Fruit fly (Drosophila melanogaster) whole organism, prepupa: ENCODE data around the gene cnir.

Source experiments
- Blimp-1 ChIP-seq: fragments of 200-800 bp; sonication (Bioruptor generic); optimal IDR thresholded peaks from 3 replicates; lab custom pipeline; 2017; ENCODE audit warnings: missing biosample characterization, missing genetic modification characterization, mild to moderate bottlenecking, moderate library complexity, missing genetic modification reagents
- CG10631 ChIP-seq: fragments of 200-800 bp; sonication (Bioruptor generic); optimal IDR thresholded peaks from 2 replicates; lab custom pipeline; 2016; ENCODE audit warnings: missing biosample characterization, missing genetic modification characterization
- CG10669 ChIP-seq: fragments of 200-800 bp; sonication (Bioruptor generic); optimal IDR thresholded peaks from 3 replicates; lab custom pipeline; 2018; ENCODE audit warnings: missing biosample characterization, mild to moderate bottlenecking, missing genetic modification characterization, moderate library complexity
- CG11294 ChIP-seq: fragments of 200-800 bp; sonication (Bioruptor generic); IDR thresholded peaks from 2 replicates; pipeline ENCODE4 v1.3.6; 2022; ENCODE audit warnings: missing biosample characterization, missing genetic modification characterization
- CG11762 ChIP-seq: fragments of 200-800 bp; sonication (Bioruptor generic); optimal IDR thresholded peaks from 3 replicates; lab custom pipeline; 2016; ENCODE audit warnings: missing biosample characterization, missing genetic modification characterization; ENCODE audit not compliant: insufficient read depth
- CG11902 ChIP-seq: fragments of 200-800 bp; sonication (Bioruptor generic); optimal IDR thresholded peaks from 3 replicates; lab custom pipeline; 2016; ENCODE audit warnings: missing biosample characterization, missing genetic modification characterization
- CG1621 ChIP-seq: fragments of 200-800 bp; sonication (Bioruptor generic); optimal IDR thresholded peaks from 3 replicates; lab custom pipeline; 2018; ENCODE audit warnings: missing biosample characterization, mild to moderate bottlenecking, missing genetic modification characterization
- CG16779 ChIP-seq: fragments of 200-800 bp; sonication (Bioruptor generic); optimal IDR thresholded peaks from 3 replicates; lab custom pipeline; 2017; ENCODE audit warnings: missing biosample characterization, mild to moderate bottlenecking, missing genetic modification characterization
- CG3032 ChIP-seq: fragments of 200-800 bp; optimal IDR thresholded peaks from 2 replicates; lab custom pipeline; 2019; ENCODE audit warnings: missing biosample characterization, mild to moderate bottlenecking, missing genetic modification characterization, moderate library complexity
- CG31627 ChIP-seq: fragments of 200-800 bp; sonication (Bioruptor generic); optimal IDR thresholded peaks from 3 replicates; lab custom pipeline; 2016; ENCODE audit warnings: missing biosample characterization, missing genetic modification characterization
- CG3919 ChIP-seq: fragments of 200-800 bp; sonication (Bioruptor generic); optimal IDR thresholded peaks from 3 replicates; lab custom pipeline; 2016; ENCODE audit warnings: missing biosample characterization, missing genetic modification characterization
- CG4318 ChIP-seq: fragments of 200-800 bp; sonication (Bioruptor generic); optimal IDR thresholded peaks from 3 replicates; lab custom pipeline; 2017; ENCODE audit warnings: missing biosample characterization, mild to moderate bottlenecking, missing genetic modification characterization
- CG6163 ChIP-seq: fragments of 200-800 bp; sonication (Bioruptor generic); IDR thresholded peaks from 3 replicates; pipeline ENCODE4 v1.3.6; 2022; ENCODE audit warnings: missing biosample characterization, missing genetic modification characterization
- CG6276 ChIP-seq: fragments of 200-800 bp; sonication (Bioruptor generic); optimal IDR thresholded peaks from 2 replicates; lab custom pipeline; 2017; ENCODE audit warnings: missing biosample characterization, mild to moderate bottlenecking, missing genetic modification characterization
- CG6792 ChIP-seq: fragments of 200-800 bp; sonication (Bioruptor generic); optimal IDR thresholded peaks from 3 replicates; lab custom pipeline; 2016; ENCODE audit warnings: missing biosample characterization, missing genetic modification characterization
- CG6808 ChIP-seq: fragments of 200-800 bp; sonication (Bioruptor generic); optimal IDR thresholded peaks from 3 replicates; lab custom pipeline; 2017; ENCODE audit warnings: missing biosample characterization, missing genetic modification characterization, mild to moderate bottlenecking, moderate library complexity, missing genetic modification reagents
- CG6854 ChIP-seq: fragments of 200-800 bp; sonication (Bioruptor generic); optimal IDR thresholded peaks from 2 replicates; lab custom pipeline; 2017; ENCODE audit warnings: missing biosample characterization, mild to moderate bottlenecking, missing genetic modification characterization
- CG7368 ChIP-seq: fragments of 200-800 bp; sonication (Bioruptor generic); optimal IDR thresholded peaks from 3 replicates; lab custom pipeline; 2016; ENCODE audit warnings: missing biosample characterization, missing genetic modification characterization
- CG8119 ChIP-seq: fragments of 200-800 bp; sonication (Bioruptor generic); IDR thresholded peaks from 3 replicates; pipeline ENCODE4 v1.3.6; 2022; ENCODE audit warnings: missing biosample characterization, missing genetic modification characterization
- CG8319 ChIP-seq: fragments of 200-800 bp; sonication (Bioruptor generic); optimal IDR thresholded peaks from 3 replicates; lab custom pipeline; 2016; ENCODE audit warnings: missing biosample characterization, missing genetic modification characterization
- CG8632 ChIP-seq: fragments of 200-800 bp; sonication (Bioruptor generic); optimal IDR thresholded peaks from 3 replicates; lab custom pipeline; 2016; ENCODE audit warnings: missing biosample characterization, missing genetic modification characterization
- CG9139 ChIP-seq: fragments of 200-800 bp; sonication (Bioruptor generic); optimal IDR thresholded peaks from 3 replicates; lab custom pipeline; 2017; ENCODE audit warnings: missing biosample characterization, mild to moderate bottlenecking, missing genetic modification characterization
- Eip75B ChIP-seq: fragments of 200-800 bp; sonication (Bioruptor generic); optimal IDR thresholded peaks from 3 replicates; lab custom pipeline; 2016; ENCODE audit warnings: missing biosample characterization, missing genetic modification characterization
- Eip78C ChIP-seq: fragments of 200-800 bp; sonication (Bioruptor generic); peaks from one replicate; lab custom pipeline; 2016; ENCODE audit warnings: missing biosample characterization, missing genetic modification characterization
- Eip93F ChIP-seq: fragments of 200-800 bp; sonication (Bioruptor generic); optimal IDR thresholded peaks from 2 replicates; lab custom pipeline; 2016; ENCODE audit warnings: missing biosample characterization, mild to moderate bottlenecking, missing genetic modification characterization
- Ets21C ChIP-seq: fragments of 200-800 bp; sonication (Bioruptor generic); optimal IDR thresholded peaks from 3 replicates; lab custom pipeline; 2016; ENCODE audit warnings: missing biosample characterization, missing genetic modification characterization
- Ets96B ChIP-seq: fragments of 200-800 bp; optimal IDR thresholded peaks from 2 replicates; lab custom pipeline; 2019; ENCODE audit warnings: missing biosample characterization, mild to moderate bottlenecking, missing genetic modification characterization, moderate library complexity
- Gug ChIP-seq: fragments of 200-800 bp; sonication (Bioruptor generic); IDR thresholded peaks from 2 replicates; pipeline ENCODE4 v1.3.6; 2022; ENCODE audit warnings: missing biosample characterization, missing genetic modification characterization
- Hr38 ChIP-seq: sonication (Bioruptor generic); optimal IDR thresholded peaks from 2 replicates; lab custom pipeline; 2016; ENCODE audit warnings: missing biosample characterization, missing genetic modification characterization
- Hr39 ChIP-seq: fragments of 200-800 bp; sonication (Bioruptor generic); optimal IDR thresholded peaks from 2 replicates; lab custom pipeline; 2016; ENCODE audit warnings: missing biosample characterization, missing genetic modification characterization
- Hr4 ChIP-seq: fragments of 200-800 bp; sonication (Bioruptor generic); optimal IDR thresholded peaks from 3 replicates; lab custom pipeline; 2016; ENCODE audit warnings: missing biosample characterization, missing genetic modification characterization
- Lpt ChIP-seq: fragments of 200-800 bp; sonication (Bioruptor generic); optimal IDR thresholded peaks from 3 replicates; lab custom pipeline; 2016; ENCODE audit warnings: missing biosample characterization, missing genetic modification characterization
- Met ChIP-seq: fragments of 200-800 bp; sonication (Bioruptor generic); optimal IDR thresholded peaks from 3 replicates; lab custom pipeline; 2016; ENCODE audit warnings: missing biosample characterization, missing genetic modification characterization
- Sox102F ChIP-seq: fragments of 200-800 bp; sonication (Bioruptor generic); optimal IDR thresholded peaks from 2 replicates; lab custom pipeline; 2016; ENCODE audit warnings: missing biosample characterization, mild to moderate bottlenecking, missing genetic modification characterization
- Sox15 ChIP-seq: fragments of 200-800 bp; sonication (Bioruptor generic); optimal IDR thresholded peaks from 3 replicates; lab custom pipeline; 2016; ENCODE audit warnings: missing biosample characterization, missing genetic modification characterization
- cyc ChIP-seq: fragments of 200-800 bp; sonication (Bioruptor generic); optimal IDR thresholded peaks from 3 replicates; lab custom pipeline; 2016; ENCODE audit warnings: missing biosample characterization, missing genetic modification characterization
- dac ChIP-seq: fragments of 200-800 bp; sonication (Bioruptor generic); optimal IDR thresholded peaks from 2 replicates; lab custom pipeline; 2017; ENCODE audit warnings: missing biosample characterization, mild to moderate bottlenecking, missing genetic modification characterization
- dsx ChIP-seq: fragments of 200-800 bp; optimal IDR thresholded peaks from 3 replicates; lab custom pipeline; 2019; ENCODE audit warnings: missing biosample characterization, mild to moderate bottlenecking, missing genetic modification characterization, moderate library complexity; ENCODE audit not compliant: poor library complexity, severe bottlenecking
- esn ChIP-seq: fragments of 200-800 bp; sonication (Bioruptor generic); optimal IDR thresholded peaks from 2 replicates; lab custom pipeline; 2016; ENCODE audit warnings: missing biosample characterization, mild to moderate bottlenecking, missing genetic modification characterization, moderate library complexity
- fd59A ChIP-seq: fragments of 200-800 bp; sonication (Bioruptor generic); optimal IDR thresholded peaks from 2 replicates; lab custom pipeline; 2017; ENCODE audit warnings: missing biosample characterization, mild to moderate bottlenecking, missing genetic modification characterization, missing genetic modification reagents
- fd85E ChIP-seq: fragments of 200-800 bp; sonication (Bioruptor generic); optimal IDR thresholded peaks from 3 replicates; lab custom pipeline; 2016; ENCODE audit warnings: missing biosample characterization, missing genetic modification characterization
- fkh ChIP-seq: fragments of 200-800 bp; sonication (Bioruptor generic); optimal IDR thresholded peaks from 3 replicates; lab custom pipeline; 2017; ENCODE audit warnings: missing biosample characterization, mild to moderate bottlenecking, missing genetic modification characterization, moderate library complexity
- lz ChIP-seq: fragments of 200-800 bp; sonication (Bioruptor generic); optimal IDR thresholded peaks from 3 replicates; lab custom pipeline; 2016; ENCODE audit warnings: missing biosample characterization, missing genetic modification characterization
- salr ChIP-seq, 2 experiments: fragments of 200-800 bp; sonication (Bioruptor generic); optimal IDR thresholded peaks; 3 replicates each; lab custom pipeline; 2016 to 2018; ENCODE audit warnings: missing biosample characterization in 2 of 2, missing genetic modification characterization in 2 of 2, mild to moderate bottlenecking in 1 of 2
- spab ChIP-seq: fragments of 200-800 bp; sonication (Bioruptor generic); optimal IDR thresholded peaks from 2 replicates; lab custom pipeline; 2017; ENCODE audit warnings: missing biosample characterization, mild to moderate bottlenecking, missing genetic modification characterization, missing genetic modification reagents
- ss ChIP-seq, 2 experiments: fragments of 200-800 bp; sonication (Bioruptor generic); optimal IDR thresholded peaks; 2 replicates in 1 of 2; 3 replicates in 1 of 2; lab custom pipeline; 2017 to 2018; ENCODE audit warnings: mild to moderate bottlenecking in 2 of 2, missing biosample characterization in 2 of 2, missing genetic modification characterization in 2 of 2, moderate library complexity in 1 of 2
- svp ChIP-seq: fragments of 200-800 bp; sonication (Bioruptor generic); peaks from one replicate; lab custom pipeline; 2016; ENCODE audit warnings: missing biosample characterization, missing genetic modification characterization
- topi ChIP-seq: fragments of 200-800 bp; sonication (Bioruptor generic); optimal IDR thresholded peaks from 3 replicates; lab custom pipeline; 2016; ENCODE audit warnings: missing biosample characterization, missing genetic modification characterization

cnir gene

DNA sequence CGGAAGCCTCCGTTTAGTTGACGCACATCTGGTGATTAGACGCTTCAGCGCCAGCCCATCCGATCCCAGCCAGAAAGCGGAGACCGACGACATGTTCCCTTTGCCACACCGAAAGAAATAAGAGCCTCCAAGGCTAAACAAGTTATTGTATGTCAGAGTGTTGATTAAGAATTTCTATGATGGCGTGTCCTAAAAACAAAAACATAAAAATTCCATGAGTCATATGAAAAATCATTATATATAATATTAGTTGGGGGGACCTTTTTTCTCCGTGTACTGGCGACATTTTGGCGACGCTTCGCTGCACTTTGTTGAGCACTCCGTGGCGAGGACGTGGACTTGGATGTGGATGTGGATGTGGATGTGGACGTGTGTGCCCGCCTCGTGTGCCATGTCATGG is 26.8 kb downstream of the cnir start (continued):
- TF ChIP-seq CG6276 (GFP tag; lab: Kevin White, UChicago) (peak; percentile 72), fd85E (GFP tag; lab: Kevin White, UChicago) (no peak), lz (GFP tag; lab: Kevin White, UChicago) (peak; percentile 43), Hr38 (GFP tag; lab: Kevin White, UChicago) (no peak), CG10669 (GFP tag; lab: Kevin White, UChicago) (no peak), CG11294 (GFP tag; lab: Robert Waterston, UW) (peak; percentile 62; the same call in 1 of the 2 replicates), CG3919 (peak; percentile 70), ss (GFP tag; optimal IDR thresholded peaks at IDR 0.05; lab: Kevin White, UChicago) (peak in 1 of 2 experiments; percentile 9), Blimp-1 (GFP tag; lab: Kevin White, UChicago) (no peak), Lpt (GFP tag; lab: Kevin White, UChicago) (peak; percentile 71), dac (peak; percentile 42), cyc (GFP tag; lab: Kevin White, UChicago) (peak; percentile 24), Sox102F (GFP tag; lab: Kevin White, UChicago) (peak; percentile 39), CG6808 (GFP tag; lab: Kevin White, UChicago) (no peak)

DNA sequence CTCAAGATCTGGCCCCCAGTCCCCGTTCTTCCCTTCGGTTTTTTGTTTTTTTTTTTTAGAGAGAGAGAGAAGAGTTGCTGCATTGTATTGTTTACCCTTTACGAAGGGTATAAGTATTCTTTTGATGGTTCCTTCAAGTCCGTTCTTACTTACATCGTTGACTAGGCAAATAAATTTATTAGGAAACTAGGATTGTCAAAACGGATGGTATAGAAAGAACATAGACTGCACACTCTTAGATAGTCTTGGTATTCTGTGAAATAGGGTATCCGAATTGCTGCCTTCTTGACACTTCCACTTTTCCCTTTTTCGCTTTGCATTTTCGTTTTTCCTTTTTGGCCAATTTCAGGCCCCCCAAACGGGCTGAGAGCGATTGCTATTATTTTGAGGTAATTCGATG is 28.1 kb downstream of the cnir start:
- TF ChIP-seq CG1621 (tag; lab: Kevin White, UChicago): peak; percentile 68
- TF ChIP-seq CG10631: peak; percentile 81
- peak; percentile 53 for TF ChIP-seq CG6808 (GFP tag; lab: Kevin White, UChicago)
- peak; percentile 82 for TF ChIP-seq CG6792 (GFP tag; lab: Kevin White, UChicago)
- TF ChIP-seq CG8319 (GFP tag; lab: Kevin White, UChicago): peak; percentile 65
- peak; percentile 76 for TF ChIP-seq Sox15 (GFP tag; lab: Kevin White, UChicago)
- peak; percentile 88 for TF ChIP-seq topi (GFP tag; lab: Kevin White, UChicago)
- TF ChIP-seq Blimp-1 (GFP tag; lab: Kevin White, UChicago): peak; percentile 62
- peak; percentile 50 for TF ChIP-seq Eip93F
- peak; percentile 45 to 80 for TF ChIP-seq ss (GFP tag; optimal IDR thresholded peaks at IDR 0.05; lab: Kevin White, UChicago)
- TF ChIP-seq CG11762 (GFP tag; lab: Kevin White, UChicago): peak; percentile 62
- no peak for TF ChIP-seq Gug (GFP tag; lab: Robert Waterston, UW)
- TF ChIP-seq CG6854 (GFP tag; lab: Kevin White, UChicago): peak; percentile 63
- peak; percentile 50; the same call in 1 of the 3 replicates for TF ChIP-seq CG8119 (GFP tag; lab: Robert Waterston, UW)
- TF ChIP-seq CG3032 (tag; lab: Kevin White, UChicago): peak; percentile 73
- peak; percentile 40 for TF ChIP-seq CG16779 (tag; lab: Kevin White, UChicago)
- no peak for TF ChIP-seq CG4318
- TF ChIP-seq Ets96B: peak; percentile 76
- peak; percentile 94 for TF ChIP-seq svp (GFP tag; lab: Kevin White, UChicago)
- no peak for TF ChIP-seq dac
- TF ChIP-seq CG31627 (GFP tag; lab: Kevin White, UChicago): peak; percentile 91
- peak; percentile 61 for TF ChIP-seq spab
- peak; percentile 90 for TF ChIP-seq esn
- TF ChIP-seq Hr4 (GFP tag; lab: Kevin White, UChicago): peak; percentile 1
- peak; percentile 96 for TF ChIP-seq Eip78C (GFP tag; lab: Kevin White, UChicago)
- peak; percentile 88 for TF ChIP-seq Met
- TF ChIP-seq lz (GFP tag; lab: Kevin White, UChicago): peak; percentile 85
- TF ChIP-seq CG7368 (GFP tag; lab: Kevin White, UChicago): peak; percentile 76
- TF ChIP-seq CG9139 (GFP tag; lab: Kevin White, UChicago): peak; percentile 17
- peak; percentile 71 for TF ChIP-seq fd59A (GFP tag; lab: Kevin White, UChicago)
- TF ChIP-seq dsx (GFP tag; lab: Kevin White, UChicago): peak; percentile 76
- peak; percentile 27 to 68 for TF ChIP-seq salr (GFP tag; optimal IDR thresholded peaks at IDR 0.05; lab: Kevin White, UChicago)
- peak; percentile 13 for TF ChIP-seq fd85E (GFP tag; lab: Kevin White, UChicago)
- peak; percentile 23 for TF ChIP-seq Lpt (GFP tag; lab: Kevin White, UChicago)
- peak; percentile 77 for TF ChIP-seq CG11902 (GFP tag; lab: Kevin White, UChicago)
- peak; percentile 70 for TF ChIP-seq CG6163
- peak; percentile 79 for TF ChIP-seq CG8632 (GFP tag; lab: Kevin White, UChicago)
- peak; percentile 90 for TF ChIP-seq Hr39
- peak; percentile 84 for TF ChIP-seq Eip75B
- TF ChIP-seq fkh (GFP tag; lab: Kevin White, UChicago): no peak
- TF ChIP-seq Ets21C (GFP tag; lab: Kevin White, UChicago): peak; percentile 81
